Fruit fly (Drosophila melanogaster) whole organism, prepupa: Measurements from ENCODE around the gene CG5704.
A peak's percentile ranks its signal among the peaks of the same experiment; 100 is the strongest.

ENCODE experiments used
- Blimp-1 ChIP-seq: fragments of 200-800 bp; sonication (Bioruptor generic); optimal IDR thresholded peaks from 3 replicates; lab custom pipeline; 2017; ENCODE audit warnings: missing biosample characterization, missing genetic modification characterization, mild to moderate bottlenecking, moderate library complexity, missing genetic modification reagents
- CG10631 ChIP-seq: fragments of 200-800 bp; sonication (Bioruptor generic); optimal IDR thresholded peaks from 2 replicates; lab custom pipeline; 2016; ENCODE audit warnings: missing biosample characterization, missing genetic modification characterization
- CG10669 ChIP-seq: fragments of 200-800 bp; sonication (Bioruptor generic); optimal IDR thresholded peaks from 3 replicates; lab custom pipeline; 2018; ENCODE audit warnings: missing biosample characterization, mild to moderate bottlenecking, missing genetic modification characterization, moderate library complexity
- CG11762 ChIP-seq: fragments of 200-800 bp; sonication (Bioruptor generic); optimal IDR thresholded peaks from 3 replicates; lab custom pipeline; 2016; ENCODE audit warnings: missing biosample characterization, missing genetic modification characterization; ENCODE audit not compliant: insufficient read depth
- CG11902 ChIP-seq: fragments of 200-800 bp; sonication (Bioruptor generic); optimal IDR thresholded peaks from 3 replicates; lab custom pipeline; 2016; ENCODE audit warnings: missing biosample characterization, missing genetic modification characterization
- CG1621 ChIP-seq: fragments of 200-800 bp; sonication (Bioruptor generic); optimal IDR thresholded peaks from 3 replicates; lab custom pipeline; 2018; ENCODE audit warnings: missing biosample characterization, mild to moderate bottlenecking, missing genetic modification characterization
- CG16779 ChIP-seq: fragments of 200-800 bp; sonication (Bioruptor generic); optimal IDR thresholded peaks from 3 replicates; lab custom pipeline; 2017; ENCODE audit warnings: missing biosample characterization, mild to moderate bottlenecking, missing genetic modification characterization
- CG31627 ChIP-seq: fragments of 200-800 bp; sonication (Bioruptor generic); optimal IDR thresholded peaks from 3 replicates; lab custom pipeline; 2016; ENCODE audit warnings: missing biosample characterization, missing genetic modification characterization
- CG34406 ChIP-seq: fragments of 200-800 bp; sonication (Bioruptor generic); optimal IDR thresholded peaks from 3 replicates; lab custom pipeline; 2016; ENCODE audit warnings: missing biosample characterization, missing genetic modification characterization
- CG3919 ChIP-seq: fragments of 200-800 bp; sonication (Bioruptor generic); optimal IDR thresholded peaks from 3 replicates; lab custom pipeline; 2016; ENCODE audit warnings: missing biosample characterization, missing genetic modification characterization
- CG4318 ChIP-seq: fragments of 200-800 bp; sonication (Bioruptor generic); optimal IDR thresholded peaks from 3 replicates; lab custom pipeline; 2017; ENCODE audit warnings: missing biosample characterization, mild to moderate bottlenecking, missing genetic modification characterization
- CG6163 ChIP-seq: fragments of 200-800 bp; sonication (Bioruptor generic); IDR thresholded peaks from 3 replicates; pipeline ENCODE4 v1.3.6; 2022; ENCODE audit warnings: missing biosample characterization, missing genetic modification characterization
- CG6276 ChIP-seq: fragments of 200-800 bp; sonication (Bioruptor generic); optimal IDR thresholded peaks from 2 replicates; lab custom pipeline; 2017; ENCODE audit warnings: missing biosample characterization, mild to moderate bottlenecking, missing genetic modification characterization
- CG6854 ChIP-seq: fragments of 200-800 bp; sonication (Bioruptor generic); optimal IDR thresholded peaks from 2 replicates; lab custom pipeline; 2017; ENCODE audit warnings: missing biosample characterization, mild to moderate bottlenecking, missing genetic modification characterization
- CG7368 ChIP-seq: fragments of 200-800 bp; sonication (Bioruptor generic); optimal IDR thresholded peaks from 3 replicates; lab custom pipeline; 2016; ENCODE audit warnings: missing biosample characterization, missing genetic modification characterization
- CG8119 ChIP-seq: fragments of 200-800 bp; sonication (Bioruptor generic); IDR thresholded peaks from 3 replicates; pipeline ENCODE4 v1.3.6; 2022; ENCODE audit warnings: missing biosample characterization, missing genetic modification characterization
- CG8632 ChIP-seq: fragments of 200-800 bp; sonication (Bioruptor generic); optimal IDR thresholded peaks from 3 replicates; lab custom pipeline; 2016; ENCODE audit warnings: missing biosample characterization, missing genetic modification characterization
- CG9139 ChIP-seq: fragments of 200-800 bp; sonication (Bioruptor generic); optimal IDR thresholded peaks from 3 replicates; lab custom pipeline; 2017; ENCODE audit warnings: missing biosample characterization, mild to moderate bottlenecking, missing genetic modification characterization
- Eip75B ChIP-seq: fragments of 200-800 bp; sonication (Bioruptor generic); optimal IDR thresholded peaks from 3 replicates; lab custom pipeline; 2016; ENCODE audit warnings: missing biosample characterization, missing genetic modification characterization
- Eip78C ChIP-seq: fragments of 200-800 bp; sonication (Bioruptor generic); peaks from one replicate; lab custom pipeline; 2016; ENCODE audit warnings: missing biosample characterization, missing genetic modification characterization
- Eip93F ChIP-seq: fragments of 200-800 bp; sonication (Bioruptor generic); optimal IDR thresholded peaks from 2 replicates; lab custom pipeline; 2016; ENCODE audit warnings: missing biosample characterization, mild to moderate bottlenecking, missing genetic modification characterization
- Ets21C ChIP-seq: fragments of 200-800 bp; sonication (Bioruptor generic); optimal IDR thresholded peaks from 3 replicates; lab custom pipeline; 2016; ENCODE audit warnings: missing biosample characterization, missing genetic modification characterization
- Gug ChIP-seq: fragments of 200-800 bp; sonication (Bioruptor generic); IDR thresholded peaks from 2 replicates; pipeline ENCODE4 v1.3.6; 2022; ENCODE audit warnings: missing biosample characterization, missing genetic modification characterization
- Hr38 ChIP-seq: sonication (Bioruptor generic); optimal IDR thresholded peaks from 2 replicates; lab custom pipeline; 2016; ENCODE audit warnings: missing biosample characterization, missing genetic modification characterization
- Met ChIP-seq: fragments of 200-800 bp; sonication (Bioruptor generic); optimal IDR thresholded peaks from 3 replicates; lab custom pipeline; 2016; ENCODE audit warnings: missing biosample characterization, missing genetic modification characterization
- Smox ChIP-seq: fragments of 200-800 bp; sonication (Bioruptor generic); optimal IDR thresholded peaks from 3 replicates; lab custom pipeline; 2016; ENCODE audit warnings: missing biosample characterization, missing genetic modification characterization
- Sox14 ChIP-seq: fragments of 200-800 bp; sonication (Bioruptor generic); optimal IDR thresholded peaks from 3 replicates; lab custom pipeline; 2016; ENCODE audit warnings: missing biosample characterization, missing genetic modification characterization
- dac ChIP-seq: fragments of 200-800 bp; sonication (Bioruptor generic); optimal IDR thresholded peaks from 2 replicates; lab custom pipeline; 2017; ENCODE audit warnings: missing biosample characterization, mild to moderate bottlenecking, missing genetic modification characterization
- dsx ChIP-seq: fragments of 200-800 bp; optimal IDR thresholded peaks from 3 replicates; lab custom pipeline; 2019; ENCODE audit warnings: missing biosample characterization, mild to moderate bottlenecking, missing genetic modification characterization, moderate library complexity; ENCODE audit not compliant: poor library complexity, severe bottlenecking
- fd85E ChIP-seq: fragments of 200-800 bp; sonication (Bioruptor generic); optimal IDR thresholded peaks from 3 replicates; lab custom pipeline; 2016; ENCODE audit warnings: missing biosample characterization, missing genetic modification characterization
- fkh ChIP-seq: fragments of 200-800 bp; sonication (Bioruptor generic); optimal IDR thresholded peaks from 3 replicates; lab custom pipeline; 2017; ENCODE audit warnings: missing biosample characterization, mild to moderate bottlenecking, missing genetic modification characterization, moderate library complexity
- net ChIP-seq: fragments of 200-800 bp; sonication (Bioruptor generic); optimal IDR thresholded peaks from 3 replicates; lab custom pipeline; 2016; ENCODE audit warnings: missing biosample characterization, missing genetic modification characterization
- pdm3 ChIP-seq: fragments of 200-800 bp; sonication (Bioruptor generic); optimal IDR thresholded peaks from 3 replicates; lab custom pipeline; 2016; ENCODE audit warnings: missing biosample characterization, missing genetic modification characterization
- spab ChIP-seq: fragments of 200-800 bp; sonication (Bioruptor generic); optimal IDR thresholded peaks from 2 replicates; lab custom pipeline; 2017; ENCODE audit warnings: missing biosample characterization, mild to moderate bottlenecking, missing genetic modification characterization, missing genetic modification reagents
- ss ChIP-seq, 2 experiments: fragments of 200-800 bp; sonication (Bioruptor generic); optimal IDR thresholded peaks; 2 replicates in 1 of 2; 3 replicates in 1 of 2; lab custom pipeline; 2017 to 2018; ENCODE audit warnings: mild to moderate bottlenecking in 2 of 2, missing biosample characterization in 2 of 2, missing genetic modification characterization in 2 of 2, moderate library complexity in 1 of 2
- svp ChIP-seq: fragments of 200-800 bp; sonication (Bioruptor generic); peaks from one replicate; lab custom pipeline; 2016; ENCODE audit warnings: missing biosample characterization, missing genetic modification characterization
- topi ChIP-seq: fragments of 200-800 bp; sonication (Bioruptor generic); optimal IDR thresholded peaks from 3 replicates; lab custom pipeline; 2016; ENCODE audit warnings: missing biosample characterization, missing genetic modification characterization

The CG5704 gene

DNA sequence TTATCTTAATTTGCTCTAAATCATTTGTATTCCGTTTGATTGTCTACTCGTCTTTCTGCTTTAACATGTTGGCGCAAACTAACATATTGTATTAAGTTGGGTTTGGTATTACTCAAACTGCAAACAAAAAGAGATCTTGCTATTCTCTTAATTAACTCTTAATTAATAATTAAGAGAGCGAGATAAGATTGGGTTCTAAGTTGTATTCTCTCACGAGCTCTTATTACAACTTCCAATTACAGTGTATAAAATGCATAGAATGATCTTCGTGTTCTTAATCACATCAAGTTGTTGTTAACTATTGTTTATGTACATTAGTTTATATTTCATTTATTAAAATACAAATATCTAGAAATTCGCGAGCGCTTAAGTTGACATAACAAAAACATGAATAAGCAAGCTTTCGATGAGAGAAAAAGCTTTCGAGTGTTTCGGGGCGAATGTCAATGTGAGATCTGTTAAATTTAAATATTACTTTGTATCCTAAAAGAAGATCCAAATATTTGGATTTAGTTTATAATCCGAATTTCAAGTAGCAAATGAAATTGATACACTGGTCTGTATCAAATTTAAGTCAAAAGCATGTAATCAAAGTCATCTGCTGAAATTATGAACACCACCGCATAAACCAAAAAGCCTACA, at the start of gene CG5704:
Gene CG5704 (minus strand): TSS at position 87 of the 642 bp plus-strand sequence.
- no peak for TF ChIP-seq CG4318 (GFP tag; lab: Kevin White, UChicago)
- no peak for TF ChIP-seq CG16779 (tag; lab: Kevin White, UChicago)
- peak; percentile 91 for TF ChIP-seq dsx
- TF ChIP-seq Hr38 (GFP tag; lab: Kevin White, UChicago), result no peak
- TF ChIP-seq CG1621 (tag; lab: Kevin White, UChicago), result no peak
- no peak for TF ChIP-seq CG10669 (GFP tag; lab: Kevin White, UChicago)
- TF ChIP-seq CG7368 (GFP tag; lab: Kevin White, UChicago), result no peak
- TF ChIP-seq CG11902 (GFP tag; lab: Kevin White, UChicago), result no peak
- no peak for TF ChIP-seq pdm3
- TF ChIP-seq CG34406 (GFP tag; lab: Kevin White, UChicago), result no peak
- TF ChIP-seq CG10631 (GFP tag; lab: Kevin White, UChicago), result no peak
- peak; percentile 37 for TF ChIP-seq fkh
- TF ChIP-seq Eip75B (GFP tag; lab: Kevin White, UChicago), result no peak
- TF ChIP-seq topi, result no peak
- no peak for TF ChIP-seq CG9139 (GFP tag; lab: Kevin White, UChicago)

DNA sequence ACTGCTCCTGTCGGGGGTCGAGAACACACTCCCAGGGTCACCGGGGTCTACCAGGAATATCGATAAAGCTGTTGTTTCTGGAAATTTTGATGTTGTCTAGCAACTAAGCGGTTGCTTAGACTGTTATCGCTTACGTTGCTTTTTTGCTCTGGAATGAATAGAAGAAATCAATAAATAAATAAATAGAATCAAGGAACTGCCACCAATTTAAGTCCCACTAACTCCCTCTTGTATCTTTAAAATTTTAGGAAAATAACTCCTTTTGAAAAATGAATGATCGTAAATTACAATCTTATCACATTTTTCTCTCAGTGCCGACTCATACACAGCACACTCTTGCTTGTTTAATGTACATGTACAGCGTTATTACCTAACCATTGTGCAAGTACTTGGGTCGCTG, 41.6 kb upstream of the CG5704 start, which contains the start of gene CG15878:
Gene CG15878 (minus strand): TSS at position 101 of the 400 bp plus-strand sequence.
- TF ChIP-seq net (GFP tag; lab: Kevin White, UChicago), result no peak
- TF ChIP-seq, all 60 proteins: peak for 0

DNA sequence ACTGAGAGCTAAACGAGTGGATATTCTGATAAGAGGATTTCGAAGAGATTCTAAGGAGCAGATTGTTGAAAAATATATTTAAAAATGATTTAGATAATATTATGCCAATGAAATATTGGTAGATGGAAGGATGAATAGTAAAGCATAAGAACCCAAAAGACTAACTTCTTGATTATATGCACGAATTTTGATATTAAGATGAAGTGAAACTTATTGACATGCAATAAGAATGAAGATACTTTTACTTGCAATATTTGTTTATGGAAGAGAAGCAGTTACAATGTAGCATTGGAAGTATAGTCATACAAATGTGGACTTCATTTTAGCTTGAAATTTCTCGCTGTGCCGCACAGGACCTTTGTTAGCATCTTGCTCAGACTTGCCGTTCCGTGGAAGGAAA, 25.9 kb upstream of the CG5704 start, which contains the start of gene CG8960:
Gene CG8960 (plus strand): TSS at position 301 of the 400 bp plus-strand sequence.
- no peak for TF ChIP-seq CG31627 (GFP tag; lab: Kevin White, UChicago)
- TF ChIP-seq Hr38 (GFP tag; lab: Kevin White, UChicago), result no peak
- no peak for TF ChIP-seq Ets21C
- TF ChIP-seq CG6854 (GFP tag; lab: Kevin White, UChicago), result no peak
- no peak for TF ChIP-seq Eip93F (GFP tag; lab: Kevin White, UChicago)
- TF ChIP-seq CG11762 (GFP tag; lab: Kevin White, UChicago), result no peak
- TF ChIP-seq CG6163 (GFP tag; lab: Robert Waterston, UW), result no peak
- no peak for TF ChIP-seq dac
- no peak for TF ChIP-seq CG7368 (GFP tag; lab: Kevin White, UChicago)
- no peak for TF ChIP-seq CG8119 (GFP tag; lab: Robert Waterston, UW)
- TF ChIP-seq ss (GFP tag; optimal IDR thresholded peaks at IDR 0.05; lab: Kevin White, UChicago), result no peak

DNA sequence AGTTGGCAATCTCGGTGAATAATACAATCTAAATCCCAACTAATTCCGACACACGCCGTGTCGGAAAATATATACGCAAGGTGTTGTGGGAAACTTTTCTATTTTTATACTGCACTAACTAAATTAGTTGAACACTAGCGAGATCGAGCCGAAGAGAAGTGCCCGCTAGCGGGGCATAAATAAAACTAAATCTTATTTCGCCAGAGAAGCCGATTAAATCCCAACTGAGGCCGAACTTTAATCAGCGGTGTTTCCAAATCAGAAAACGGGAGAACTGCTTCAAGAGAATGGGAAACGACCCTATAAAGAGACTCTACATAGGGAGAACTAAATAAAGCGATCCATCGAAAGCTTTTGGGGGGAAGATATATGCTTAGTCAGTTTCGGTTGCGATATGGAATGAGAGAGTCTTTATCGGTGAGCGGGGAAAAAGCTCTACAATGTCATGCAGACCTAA, 21.3 kb upstream of the CG5704 start, which contains the start of gene CG5707:
Gene CG5707 (minus strand): TSS at position 228 of the 457 bp plus-strand sequence.
- peak; percentile 16 for TF ChIP-seq Eip78C (GFP tag; lab: Kevin White, UChicago)
- no peak for TF ChIP-seq Smox

dm6 chr3L:2191512-2191911, 20.7 kb upstream of the CG5704 start:
- peak; percentile 43 for TF ChIP-seq svp (GFP tag; lab: Kevin White, UChicago)
- no peak for TF ChIP-seq CG4318 (GFP tag; lab: Kevin White, UChicago)

- no peak for TF ChIP-seq CG4318 (GFP tag; lab: Kevin White, UChicago)
- no peak for TF ChIP-seq CG31627 (GFP tag; lab: Kevin White, UChicago)
- TF ChIP-seq Met, result no peak
- no peak for TF ChIP-seq Gug (GFP tag; lab: Robert Waterston, UW)
- no peak for TF ChIP-seq CG7368 (GFP tag; lab: Kevin White, UChicago)
- no peak for TF ChIP-seq CG6163 (GFP tag; lab: Robert Waterston, UW)
- no peak for TF ChIP-seq Blimp-1 (GFP tag; lab: Kevin White, UChicago)
- TF ChIP-seq net (GFP tag; lab: Kevin White, UChicago), result no peak
- no peak for TF ChIP-seq fd85E (GFP tag; lab: Kevin White, UChicago)
- TF ChIP-seq Sox14 (GFP tag; lab: Kevin White, UChicago), result no peak
- TF ChIP-seq CG3919 (GFP tag; lab: Kevin White, UChicago), result no peak
- no peak for TF ChIP-seq CG8632 (GFP tag; lab: Kevin White, UChicago)
- TF ChIP-seq CG10631 (GFP tag; lab: Kevin White, UChicago), result no peak
- no peak for TF ChIP-seq CG9139 (GFP tag; lab: Kevin White, UChicago)
- TF ChIP-seq spab (GFP tag; lab: Kevin White, UChicago), result no peak
- TF ChIP-seq CG6276 (GFP tag; lab: Kevin White, UChicago), result no peak
- TF ChIP-seq, all 60 proteins: peak for 0
These were observed 14.9 kb upstream of the CG5704 start, which contains the start of gene CG13810 for dm6 chr3L:2185630-2186029. Gene CG13810 (plus strand): TSS chr3L:2185930.
